Fruit fly (Drosophila melanogaster) whole organism, prepupa: ENCODE data around the gene CG32040.

Source experiments
- CG8119 ChIP-seq: fragments of 200-800 bp; sonication (Bioruptor generic); IDR thresholded peaks from 3 replicates; pipeline ENCODE4 v1.3.6; 2022; ENCODE audit warnings: missing biosample characterization, missing genetic modification characterization
- Hr39 ChIP-seq: fragments of 200-800 bp; sonication (Bioruptor generic); optimal IDR thresholded peaks from 2 replicates; lab custom pipeline; 2016; ENCODE audit warnings: missing biosample characterization, missing genetic modification characterization
- Sox15 ChIP-seq: fragments of 200-800 bp; sonication (Bioruptor generic); optimal IDR thresholded peaks from 3 replicates; lab custom pipeline; 2016; ENCODE audit warnings: missing biosample characterization, missing genetic modification characterization

DNA sequence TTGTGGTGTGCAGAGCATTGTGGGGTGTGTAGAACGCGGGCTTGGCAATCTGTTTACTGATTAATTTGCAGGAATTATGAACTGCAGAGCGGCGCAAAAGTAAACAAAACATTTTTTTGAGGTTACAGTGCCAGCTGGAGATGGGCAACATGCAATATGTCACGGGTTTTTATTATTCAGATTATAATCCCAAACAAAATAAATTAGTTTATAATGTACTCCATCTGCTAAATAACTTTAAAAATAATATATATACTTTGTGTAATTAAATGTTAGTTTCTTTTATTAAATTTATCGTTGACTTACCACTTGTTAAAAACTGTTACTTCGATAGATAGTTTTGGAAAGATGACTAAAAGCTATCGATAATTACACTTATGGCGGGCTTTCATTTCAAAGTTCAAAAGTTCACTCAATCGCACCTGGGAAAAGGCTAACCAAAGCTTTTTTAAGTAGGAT is 17.1 kb downstream of the CG32040 start, which contains the start of gene Fdx1:
- no peak for TF ChIP-seq Hr39 (GFP tag; lab: Kevin White, UChicago)
- TF ChIP-seq CG8119 = peak; percentile 25; the same call in 1 of the 3 replicates
- TF ChIP-seq Sox15 (GFP tag; lab: Kevin White, UChicago) = no peak
